Fruit fly (Drosophila melanogaster): Measurements from ENCODE around the gene Ogg1.

DNA sequence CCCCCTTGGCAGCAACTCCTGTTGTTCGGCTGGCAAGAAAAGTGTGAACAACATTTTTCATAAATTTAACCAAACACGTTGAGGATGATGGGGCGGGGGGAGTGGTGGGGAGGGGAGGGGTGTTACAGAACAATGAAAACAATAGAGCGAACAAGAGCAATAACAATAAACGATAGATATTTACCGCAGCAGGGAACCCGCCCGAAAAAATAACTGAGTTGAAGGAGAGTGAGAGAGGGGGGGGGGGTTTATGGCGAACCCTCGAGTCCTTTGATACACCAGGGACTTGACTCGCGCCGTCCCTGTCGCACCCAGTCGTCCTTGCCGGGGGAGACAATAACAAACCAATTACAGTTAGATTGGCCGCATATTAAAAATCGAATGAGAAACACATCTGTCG, 36.7 kb downstream of the Ogg1 start:
- TF ChIP-seq Myc (optimal IDR thresholded peaks at IDR 0.05) (no peak), h (optimal IDR thresholded peaks at IDR 0.05) (no peak), insv (optimal IDR thresholded peaks at IDR 0.05) (no peak)

Measured in Kc167 (cell line).